Fruit fly (Drosophila melanogaster) whole organism, embryonic: ENCODE measurements around the gene Reck.

ENCODE experiments used
- Atf3 ChIP-seq: fragments of 200-800 bp; sonication (Bioruptor generic); optimal IDR thresholded peaks from 3 replicates; lab custom pipeline; 2016; ENCODE audit warnings: missing biosample characterization, missing genetic modification characterization
- CG13624 ChIP-seq: fragments of 200-800 bp; sonication (Bioruptor generic); optimal IDR thresholded peaks from 2 replicates; lab custom pipeline; 2016; ENCODE audit warnings: missing biosample characterization, missing genetic modification characterization
- CG13894 ChIP-seq: fragments of 200-800 bp; sonication (Bioruptor generic); optimal IDR thresholded peaks from 3 replicates; lab custom pipeline; 2018; ENCODE audit warnings: missing biosample characterization, mild to moderate bottlenecking, missing genetic modification characterization, moderate library complexity
- CG15479 ChIP-seq: fragments of 200-800 bp; sonication (Bioruptor generic); optimal IDR thresholded peaks from 3 replicates; lab custom pipeline; 2019; ENCODE audit warnings: missing biosample characterization, mild to moderate bottlenecking, missing genetic modification characterization, moderate library complexity
- CG15696 ChIP-seq: fragments of 200-800 bp; sonication (Bioruptor generic); optimal IDR thresholded peaks from 2 replicates; lab custom pipeline; 2019; ENCODE audit warnings: missing biosample characterization, mild to moderate bottlenecking, missing genetic modification characterization, moderate library complexity
- CG16779 ChIP-seq: fragments of 200-800 bp; sonication (Bioruptor generic); IDR thresholded peaks from 2 replicates; pipeline ENCODE4 v1.3.6; 2022; ENCODE audit warnings: missing biosample characterization, missing genetic modification characterization
- CG16813 ChIP-seq: fragments of 200-800 bp; sonication (Bioruptor generic); IDR thresholded peaks from 3 replicates; pipeline ENCODE4 v1.3.6; 2022; ENCODE audit warnings: missing biosample characterization, missing genetic modification characterization; ENCODE audit not compliant: partially characterized antibody
- CG16815 ChIP-seq: fragments of 200-800 bp; sonication (Bioruptor generic); optimal IDR thresholded peaks from 3 replicates; lab custom pipeline; 2017; ENCODE audit warnings: missing biosample characterization, mild to moderate bottlenecking, missing genetic modification characterization
- CG2129 ChIP-seq: fragments of 200-800 bp; sonication (Bioruptor generic); IDR thresholded peaks from 2 replicates; pipeline ENCODE4 v1.3.6; 2022; ENCODE audit warnings: missing biosample characterization, missing genetic modification characterization; ENCODE audit not compliant: partially characterized antibody
- CG32767 ChIP-seq: fragments of 200-800 bp; sonication (Bioruptor generic); IDR thresholded peaks from 2 replicates; pipeline ENCODE4 v1.3.6; 2022; ENCODE audit warnings: missing biosample characterization, missing genetic modification characterization
- CG33557 ChIP-seq: fragments of 200-800 bp; sonication (Bioruptor generic); optimal IDR thresholded peaks from 2 replicates; lab custom pipeline; 2019; ENCODE audit warnings: missing biosample characterization, mild to moderate bottlenecking, missing genetic modification characterization, moderate library complexity
- CG34224 ChIP-seq: fragments of 200-800 bp; sonication (Bioruptor generic); IDR thresholded peaks from 3 replicates; pipeline ENCODE4 v1.3.6; 2022; ENCODE audit warnings: missing biosample characterization, missing genetic modification characterization; ENCODE audit not compliant: partially characterized antibody
- CG3847 ChIP-seq: fragments of 200-800 bp; sonication (Bioruptor generic); IDR thresholded peaks from 2 replicates; pipeline ENCODE4 v1.3.6; 2022; ENCODE audit warnings: missing biosample characterization, missing genetic modification characterization
- CG3995 ChIP-seq: fragments of 200-800 bp; sonication (Bioruptor generic); optimal IDR thresholded peaks from 3 replicates; lab custom pipeline; 2016; ENCODE audit warnings: missing biosample characterization, missing genetic modification characterization
- CG6175 ChIP-seq: fragments of 200-800 bp; sonication (Bioruptor generic); IDR thresholded peaks from 3 replicates; pipeline ENCODE4 v1.3.6; 2022; ENCODE audit warnings: missing biosample characterization, missing genetic modification characterization
- CG6689 ChIP-seq: fragments of 200-800 bp; sonication (Bioruptor generic); IDR thresholded peaks from 2 replicates; pipeline ENCODE4 v1.3.6; 2022; ENCODE audit warnings: missing biosample characterization, missing genetic modification characterization
- CG8388 ChIP-seq: fragments of 200-800 bp; sonication (Bioruptor generic); optimal IDR thresholded peaks from 2 replicates; lab custom pipeline; 2019; ENCODE audit warnings: missing biosample characterization, mild to moderate bottlenecking, missing genetic modification characterization, moderate library complexity
- CHES-1-like ChIP-seq: fragments of 200-800 bp; sonication (Bioruptor generic); optimal IDR thresholded peaks from 2 replicates; lab custom pipeline; 2016; ENCODE audit warnings: missing biosample characterization, missing genetic modification characterization
- D19B ChIP-seq: fragments of 200-800 bp; sonication (Bioruptor generic); optimal IDR thresholded peaks from 2 replicates; lab custom pipeline; 2017; ENCODE audit warnings: missing biosample characterization, mild to moderate bottlenecking, missing genetic modification characterization
- Dip3 ChIP-seq: fragments of 200-800 bp; sonication (Bioruptor generic); optimal IDR thresholded peaks from 3 replicates; lab custom pipeline; 2016; ENCODE audit warnings: missing biosample characterization, missing genetic modification characterization
- Dll ChIP-seq: fragments of 200-800 bp; sonication (Bioruptor generic); IDR thresholded peaks from 4 replicates; pipeline ENCODE4 v1.3.6; 2022; ENCODE audit warnings: missing biosample characterization, missing genetic modification characterization; ENCODE audit not compliant: partially characterized antibody
- Doc2 ChIP-seq: fragments of 200-800 bp; sonication (Bioruptor generic); IDR thresholded peaks from 2 replicates; pipeline ENCODE4 v1.3.6; 2022; ENCODE audit warnings: missing biosample characterization, missing genetic modification characterization
- Doc3 ChIP-seq: fragments of 200-800 bp; sonication (Bioruptor generic); IDR thresholded peaks from 3 replicates; pipeline ENCODE4 v1.3.6; 2022; ENCODE audit warnings: missing biosample characterization, missing genetic modification characterization; ENCODE audit not compliant: partially characterized antibody
- Gug ChIP-seq: fragments of 200-800 bp; sonication (Bioruptor generic); IDR thresholded peaks from 4 replicates; pipeline ENCODE4 v1.3.6; 2022; ENCODE audit warnings: missing biosample characterization, missing genetic modification characterization
- Jarid2 ChIP-seq: fragments of 200-800 bp; sonication (Bioruptor generic); optimal IDR thresholded peaks from 3 replicates; lab custom pipeline; 2017; ENCODE audit warnings: mild to moderate bottlenecking, missing biosample characterization, missing genetic modification reagents, missing genetic modification characterization
- Lhr ChIP-seq: fragments of 200-800 bp; sonication (Bioruptor generic); optimal IDR thresholded peaks from 3 replicates; lab custom pipeline; 2017; ENCODE audit warnings: mild to moderate bottlenecking, missing biosample characterization, missing genetic modification reagents, missing genetic modification characterization
- Opbp ChIP-seq: fragments of 200-800 bp; sonication (Bioruptor generic); IDR thresholded peaks from 3 replicates; pipeline ENCODE4 v1.3.6; 2022; ENCODE audit warnings: missing biosample characterization, missing genetic modification characterization; ENCODE audit not compliant: partially characterized antibody
- Sox102F ChIP-seq: fragments of 200-800 bp; sonication (Bioruptor generic); optimal IDR thresholded peaks from 2 replicates; lab custom pipeline; 2018; ENCODE audit warnings: missing biosample characterization, mild to moderate bottlenecking, missing genetic modification characterization, moderate library complexity
- Spps ChIP-seq: fragments of 200-800 bp; sonication (Bioruptor generic); optimal IDR thresholded peaks from 2 replicates; lab custom pipeline; 2018; ENCODE audit warnings: missing biosample characterization, mild to moderate bottlenecking, missing genetic modification characterization
- Sry-δ ChIP-seq: fragments of 200-800 bp; sonication (Bioruptor generic); optimal IDR thresholded peaks from 2 replicates; lab custom pipeline; 2016; ENCODE audit warnings: missing biosample characterization, missing genetic modification characterization
- Tbp ChIP-seq: fragments of >200 bp; optimal IDR thresholded peaks from 2 replicates; lab custom pipeline; 2018; ENCODE audit warnings: missing biosample characterization, missing genetic modification characterization
- bowl ChIP-seq: fragments of 200-800 bp; sonication (Bioruptor generic); IDR thresholded peaks from 2 replicates; pipeline ENCODE4 v1.3.6; 2022; ENCODE audit warnings: missing biosample characterization, missing genetic modification characterization
- cato ChIP-seq: fragments of 200-800 bp; sonication (Bioruptor generic); optimal IDR thresholded peaks from 2 replicates; lab custom pipeline; 2016; ENCODE audit warnings: missing biosample characterization, missing genetic modification characterization, borderline replicate concordance
- chif ChIP-seq, 2 experiments: fragments of 200-800 bp; sonication (Bioruptor generic); optimal IDR thresholded peaks; 3 replicates each; lab custom pipeline; 2016; ENCODE audit warnings: missing biosample characterization in 2 of 2, missing genetic modification characterization in 2 of 2
- chm ChIP-seq: fragments of 200-800 bp; sonication (Bioruptor generic); IDR thresholded peaks from 2 replicates; pipeline ENCODE4 v1.3.6; 2022; ENCODE audit warnings: missing biosample characterization, missing genetic modification characterization
- corto ChIP-seq: fragments of 200-800 bp; sonication (Bioruptor generic); optimal IDR thresholded peaks from 2 replicates; lab custom pipeline; 2016; ENCODE audit warnings: missing biosample characterization, mild to moderate bottlenecking, missing genetic modification characterization, moderate library complexity
- crc ChIP-seq: fragments of 200-800 bp; sonication (Bioruptor generic); optimal IDR thresholded peaks from 2 replicates; lab custom pipeline; 2016; ENCODE audit warnings: missing biosample characterization, missing genetic modification characterization
- gem ChIP-seq: fragments of 200-800 bp; sonication (Bioruptor generic); optimal IDR thresholded peaks from 2 replicates; lab custom pipeline; 2019; ENCODE audit warnings: missing biosample characterization, mild to moderate bottlenecking, missing genetic modification characterization, moderate library complexity
- gsb-n ChIP-seq: fragments of 200-800 bp; sonication (Bioruptor generic); optimal IDR thresholded peaks from 3 replicates; lab custom pipeline; 2018; ENCODE audit warnings: missing biosample characterization, mild to moderate bottlenecking, missing genetic modification characterization
- kni ChIP-seq: fragments of 200-800 bp; sonication (Bioruptor generic); optimal IDR thresholded peaks from 3 replicates; lab custom pipeline; 2017; ENCODE audit warnings: mild to moderate bottlenecking, missing biosample characterization, missing genetic modification reagents, missing genetic modification characterization
- sens ChIP-seq: fragments of 200-800 bp; sonication (Bioruptor generic); peaks from one replicate; lab custom pipeline; 2016; ENCODE audit warnings: missing biosample characterization, missing genetic modification characterization
- slbo ChIP-seq: fragments of 200-800 bp; sonication (Bioruptor generic); IDR thresholded peaks from 2 replicates; pipeline ENCODE4 v1.3.6; 2022; ENCODE audit warnings: missing biosample characterization, missing genetic modification characterization
- sob ChIP-seq: fragments of 200-800 bp; sonication (Bioruptor generic); IDR thresholded peaks from 2 replicates; pipeline ENCODE4 v1.3.6; 2022; ENCODE audit warnings: missing biosample characterization, missing genetic modification characterization
- stc ChIP-seq: fragments of 200-800 bp; sonication (Bioruptor generic); IDR thresholded peaks from 2 replicates; pipeline ENCODE4 v1.3.6; 2022; ENCODE audit warnings: missing biosample characterization, missing genetic modification characterization
- tin ChIP-seq: fragments of 200-800 bp; sonication (Bioruptor generic); optimal IDR thresholded peaks from 3 replicates; lab custom pipeline; 2016; ENCODE audit warnings: missing biosample characterization, missing genetic modification characterization
- tup ChIP-seq: fragments of 200-800 bp; sonication (Bioruptor generic); optimal IDR thresholded peaks from 2 replicates; lab custom pipeline; 2016; ENCODE audit warnings: missing biosample characterization, mild to moderate bottlenecking, missing genetic modification characterization, moderate library complexity
- wek ChIP-seq: fragments of 200-800 bp; sonication (Bioruptor generic); optimal IDR thresholded peaks from 3 replicates; lab custom pipeline; 2018; ENCODE audit warnings: missing biosample characterization, mild to moderate bottlenecking, missing genetic modification characterization, moderate library complexity
- zen ChIP-seq: fragments of 200-800 bp; sonication (Bioruptor generic); optimal IDR thresholded peaks from 3 replicates; lab custom pipeline; 2018; ENCODE audit warnings: missing biosample characterization, mild to moderate bottlenecking, missing genetic modification characterization, moderate library complexity
- zfh1 ChIP-seq: fragments of 200-800 bp; sonication (Bioruptor generic); IDR thresholded peaks from 3 replicates; pipeline ENCODE4 v1.3.6; 2022; ENCODE audit warnings: missing biosample characterization, missing genetic modification characterization

Reck gene

dm6 chr3L:14974952-14975351 is 38.9 kb downstream of the Reck start (continued):
- no peak for TF ChIP-seq CG13624
- no peak for TF ChIP-seq Doc3 (GFP tag; lab: Robert Waterston, UW)
- TF ChIP-seq CG3847 (GFP tag; lab: Robert Waterston, UW): no peak
- TF ChIP-seq CG15479 (GFP tag; lab: Kevin White, UChicago): peak; percentile 56
- no peak for TF ChIP-seq wek
- no peak for TF ChIP-seq CG6689 (GFP tag; lab: Robert Waterston, UW)

dm6 chr3L:14974513-14974912 is 39.3 kb downstream of the Reck start, which contains the start of gene Ocho:
TSS of gene Ocho (plus strand) at chr3L:14974848.
- TF ChIP-seq CG16815 (GFP tag; lab: Kevin White, UChicago): no peak
- peak; percentile 76; the same call in 2 of the 3 replicates for TF ChIP-seq CG16813 (GFP tag; lab: Robert Waterston, UW)
- TF ChIP-seq D19B (GFP tag; lab: Kevin White, UChicago): no peak
- peak; percentile 64; the same call in 3 of the 4 replicates for TF ChIP-seq Dll
- TF ChIP-seq Doc2 (GFP tag; lab: Robert Waterston, UW): no peak
- TF ChIP-seq tin (GFP tag; lab: Kevin White, UChicago): no peak
- TF ChIP-seq corto (GFP tag; lab: Kevin White, UChicago): no peak
- no peak for TF ChIP-seq stc (GFP tag; lab: Robert Waterston, UW)
- no peak for TF ChIP-seq cato (GFP tag; lab: Kevin White, UChicago)
- no peak for TF ChIP-seq zen (tag; lab: Kevin White, UChicago)
- TF ChIP-seq CG3995 (GFP tag; lab: Kevin White, UChicago): no peak
- peak; percentile 17 for TF ChIP-seq kni (GFP tag; lab: Kevin White, UChicago)
- no peak for TF ChIP-seq Spps
- no peak for TF ChIP-seq Lhr
- 0 out of 2 replicates have a peak, but pooled peaks have one; percentile 20 for TF ChIP-seq chm
- no peak for TF ChIP-seq Dip3 (GFP tag; lab: Kevin White, UChicago)
- peak; percentile 61 for TF ChIP-seq CG2129 (GFP tag; lab: Robert Waterston, UW)
- TF ChIP-seq CG6175 (GFP tag; lab: Robert Waterston, UW): no peak
- TF ChIP-seq Jarid2 (GFP tag; lab: Kevin White, UChicago): no peak
- TF ChIP-seq gsb-n (tag; lab: Kevin White, UChicago): peak; percentile 0
- TF ChIP-seq chif (GFP tag; optimal IDR thresholded peaks at IDR 0.05; lab: Kevin White, UChicago): no peak
- peak; percentile 38 for TF ChIP-seq Sry-δ (GFP tag; lab: Kevin White, UChicago)
- TF ChIP-seq CHES-1-like (GFP tag; lab: Kevin White, UChicago): no peak
- no peak for TF ChIP-seq Sox102F (GFP tag; lab: Kevin White, UChicago)
- TF ChIP-seq slbo: no peak
- TF ChIP-seq CG33557 (GFP tag; lab: Kevin White, UChicago): no peak
- no peak for TF ChIP-seq gem (tag; lab: Kevin White, UChicago)
- TF ChIP-seq bowl (GFP tag; lab: Robert Waterston, UW): no peak
- peak; percentile 57; the same call in 2 of the 3 replicates for TF ChIP-seq zfh1 (GFP tag; lab: Robert Waterston, UW)
- TF ChIP-seq Gug (GFP tag; lab: Robert Waterston, UW): no peak
- TF ChIP-seq tup (GFP tag; lab: Kevin White, UChicago): no peak
- no peak for TF ChIP-seq CG8388 (GFP tag; lab: Kevin White, UChicago)
- peak; percentile 72 for TF ChIP-seq CG15696 (tag; lab: Kevin White, UChicago)
- no peak for TF ChIP-seq Atf3 (GFP tag; lab: Kevin White, UChicago)
- no peak for TF ChIP-seq CG6689 (GFP tag; lab: Robert Waterston, UW)
- no peak for TF ChIP-seq sob (GFP tag; lab: Robert Waterston, UW)
- TF ChIP-seq CG34224: no peak
- TF ChIP-seq crc (GFP tag; lab: Kevin White, UChicago): no peak
- no peak for TF ChIP-seq CG13894 (tag; lab: Kevin White, UChicago)
- peak; percentile 75 for TF ChIP-seq sens (GFP tag; lab: Kevin White, UChicago)
- TF ChIP-seq Opbp: peak; percentile 64; the same call in 2 of the 3 replicates
- no peak for TF ChIP-seq Tbp (GFP tag; lab: Kevin White, UChicago)
- no peak for TF ChIP-seq CG32767
- TF ChIP-seq CG16779 (GFP tag; lab: Robert Waterston, UW): no peak
